Fruit fly (Drosophila melanogaster): ENCODE results near the gene Kots.

Kots gene

dm6 chr3R:13984922-13985581, 21.1 kb upstream of the Kots start:
- peak; percentile 30 for TF ChIP-seq Ets21C (GFP tag; optimal IDR thresholded peaks at IDR 0.05)
- TF ChIP-seq dac (GFP tag; optimal IDR thresholded peaks at IDR 0.05), result peak; percentile 17
- TF ChIP-seq CG16779 (tag; optimal IDR thresholded peaks at IDR 0.05), result peak; percentile 74
- peak; percentile 82 for TF ChIP-seq CG9139 (GFP tag; optimal IDR thresholded peaks at IDR 0.05)
- peak; percentile 90 for TF ChIP-seq CG3032 (tag; optimal IDR thresholded peaks at IDR 0.05)
- TF ChIP-seq CG6808 (GFP tag; optimal IDR thresholded peaks at IDR 0.05), result peak; percentile 88
- peak; percentile 86 for TF ChIP-seq CG1621 (tag; optimal IDR thresholded peaks at IDR 0.05)
- peak; percentile 65 for TF ChIP-seq Hr39 (GFP tag; optimal IDR thresholded peaks at IDR 0.05)
- TF ChIP-seq CG6854 (GFP tag; optimal IDR thresholded peaks at IDR 0.05), result peak; percentile 6
- TF ChIP-seq CG11762 (GFP tag; optimal IDR thresholded peaks at IDR 0.05; ENCODE audit: insufficient read depth), result peak; percentile 81
- TF ChIP-seq Eip75B (GFP tag; optimal IDR thresholded peaks at IDR 0.05), result peak; percentile 88
- TF ChIP-seq CG15336 (GFP tag; IDR thresholded peaks at IDR 0.05), result peak; percentile 86
- peak; percentile 68 for TF ChIP-seq CG8319 (GFP tag; optimal IDR thresholded peaks at IDR 0.05)
- TF ChIP-seq topi (GFP tag; optimal IDR thresholded peaks at IDR 0.05), result peak; percentile 67
- no peak for TF ChIP-seq fd85E (GFP tag; optimal IDR thresholded peaks at IDR 0.05)
- TF ChIP-seq Sox14 (GFP tag; optimal IDR thresholded peaks at IDR 0.05), result peak; percentile 76
- TF ChIP-seq CG4318 (GFP tag; optimal IDR thresholded peaks at IDR 0.05), result peak; percentile 64
- TF ChIP-seq lz (GFP tag; optimal IDR thresholded peaks at IDR 0.05), result peak; percentile 73
- TF ChIP-seq CG10631 (GFP tag; optimal IDR thresholded peaks at IDR 0.05), result peak; percentile 85
- peak; percentile 81 for TF ChIP-seq CG11294 (GFP tag; IDR thresholded peaks at IDR 0.05)
- peak; percentile 82 for TF ChIP-seq svp (GFP tag)
- TF ChIP-seq CG6163 (GFP tag; IDR thresholded peaks at IDR 0.05), result peak; percentile 91
- peak; percentile 62 for TF ChIP-seq CG7368 (GFP tag; optimal IDR thresholded peaks at IDR 0.05)
- peak; percentile 76 for TF ChIP-seq CG8632 (GFP tag; optimal IDR thresholded peaks at IDR 0.05)
- TF ChIP-seq Ets96B (tag; optimal IDR thresholded peaks at IDR 0.05), result peak; percentile 90
- no peak for TF ChIP-seq fkh (GFP tag; optimal IDR thresholded peaks at IDR 0.05)
- TF ChIP-seq CG32006 (GFP tag; optimal IDR thresholded peaks at IDR 0.05), result peak; percentile 85
- peak; percentile 79 for TF ChIP-seq CG6792 (GFP tag; optimal IDR thresholded peaks at IDR 0.05)
- peak; percentile 59 for TF ChIP-seq CG31627 (GFP tag; optimal IDR thresholded peaks at IDR 0.05)
- TF ChIP-seq CG3919 (GFP tag; optimal IDR thresholded peaks at IDR 0.05), result peak; percentile 87
- TF ChIP-seq Hr4 (GFP tag; optimal IDR thresholded peaks at IDR 0.05), result peak; percentile 88
- no peak for TF ChIP-seq Blimp-1 (GFP tag; optimal IDR thresholded peaks at IDR 0.05)
- peak; percentile 5 for TF ChIP-seq CG11902 (GFP tag; optimal IDR thresholded peaks at IDR 0.05)
- peak; percentile 75 for TF ChIP-seq Gug (GFP tag; IDR thresholded peaks at IDR 0.05)
- TF ChIP-seq ss (GFP tag; optimal IDR thresholded peaks at IDR 0.05), result peak; percentile 72 to 82
- peak; percentile 92 for TF ChIP-seq dsx (GFP tag; optimal IDR thresholded peaks at IDR 0.05; ENCODE audit: poor library complexity, severe bottlenecking)
- TF ChIP-seq pdm3 (GFP tag; optimal IDR thresholded peaks at IDR 0.05), result peak; percentile 83
- TF ChIP-seq Sox102F (GFP tag; optimal IDR thresholded peaks at IDR 0.05), result peak; percentile 51
- peak; percentile 61 for TF ChIP-seq Smox (GFP tag; optimal IDR thresholded peaks at IDR 0.05)
- TF ChIP-seq spab (GFP tag; optimal IDR thresholded peaks at IDR 0.05), result peak; percentile 84
- TF ChIP-seq Eip93F (GFP tag; optimal IDR thresholded peaks at IDR 0.05), result no peak
- peak; percentile 6 for TF ChIP-seq vri (GFP tag; optimal IDR thresholded peaks at IDR 0.05)
- peak; percentile 69 for TF ChIP-seq CG34406 (GFP tag; optimal IDR thresholded peaks at IDR 0.05)
- TF ChIP-seq cyc (GFP tag; optimal IDR thresholded peaks at IDR 0.05), result peak; percentile 69
- TF ChIP-seq CG6276 (GFP tag; optimal IDR thresholded peaks at IDR 0.05), result peak; percentile 82
- TF ChIP-seq net (GFP tag; optimal IDR thresholded peaks at IDR 0.05), result peak; percentile 77
- TF ChIP-seq Met (GFP tag; optimal IDR thresholded peaks at IDR 0.05), result peak; percentile 72
- TF ChIP-seq CG8119 (GFP tag; IDR thresholded peaks at IDR 0.05), result peak; percentile 87
- TF ChIP-seq salr (GFP tag; optimal IDR thresholded peaks at IDR 0.05), result peak; percentile 63 to 87
- peak; percentile 76 for TF ChIP-seq esn (GFP tag; optimal IDR thresholded peaks at IDR 0.05)
- peak; percentile 81 for TF ChIP-seq acj6 (GFP tag; optimal IDR thresholded peaks at IDR 0.05)

All from whole organism, prepupa.